Fruit fly (Drosophila melanogaster) whole organism, embryonic: ENCODE results near the gene CG43049.

ENCODE experiments used
- Abd-B ChIP-seq: fragments of 200-800 bp; sonication (Bioruptor generic); optimal IDR thresholded peaks from 2 replicates; lab custom pipeline; 2018; ENCODE audit warnings: missing biosample characterization, mild to moderate bottlenecking, missing genetic modification characterization, moderate library complexity
- B-H2 ChIP-seq: fragments of 200-800 bp; sonication (Bioruptor generic); optimal IDR thresholded peaks from 2 replicates; lab custom pipeline; 2018; ENCODE audit warnings: missing biosample characterization, mild to moderate bottlenecking, missing genetic modification characterization
- CG10321 ChIP-seq: fragments of 200-800 bp; sonication (Bioruptor generic); IDR thresholded peaks from 2 replicates; pipeline ENCODE4 v1.3.6; 2022; ENCODE audit warnings: missing biosample characterization, missing genetic modification characterization
- CG11456 ChIP-seq: fragments of 200-800 bp; sonication (Bioruptor generic); IDR thresholded peaks from 3 replicates; pipeline ENCODE4 v1.3.6; 2022; ENCODE audit warnings: missing biosample characterization, missing genetic modification characterization
- CG1233 ChIP-seq: fragments of 200-800 bp; sonication (Bioruptor generic); optimal IDR thresholded peaks from 4 replicates; lab custom pipeline; 2018; ENCODE audit warnings: missing biosample characterization, mild to moderate bottlenecking, missing genetic modification characterization
- CG14050 ChIP-seq: fragments of 200-800 bp; sonication (Bioruptor generic); IDR thresholded peaks from 3 replicates; pipeline ENCODE4 v1.3.6; 2022; ENCODE audit warnings: missing biosample characterization, missing genetic modification characterization
- CG16863 ChIP-seq: fragments of 200-800 bp; sonication (Bioruptor generic); optimal IDR thresholded peaks from 3 replicates; lab custom pipeline; 2016; ENCODE audit warnings: missing biosample characterization, missing genetic modification characterization
- CG17328 ChIP-seq: fragments of 200-800 bp; sonication (Bioruptor generic); IDR thresholded peaks from 2 replicates; pipeline ENCODE4 v1.3.6; 2022; ENCODE audit warnings: missing biosample characterization, missing genetic modification characterization
- CG17568 ChIP-seq: fragments of 200-800 bp; sonication (Bioruptor generic); optimal IDR thresholded peaks from 2 replicates; lab custom pipeline; 2018; ENCODE audit warnings: missing biosample characterization, mild to moderate bottlenecking, missing genetic modification characterization, moderate library complexity
- CG18619 ChIP-seq: fragments of 200-800 bp; sonication (Bioruptor generic); optimal IDR thresholded peaks from 3 replicates; lab custom pipeline; 2017; ENCODE audit warnings: missing biosample characterization, mild to moderate bottlenecking, missing genetic modification characterization
- CG2889 ChIP-seq: fragments of 200-800 bp; sonication (Bioruptor generic); IDR thresholded peaks from 3 replicates; pipeline ENCODE4 v1.3.6; 2022; ENCODE audit warnings: missing biosample characterization, missing genetic modification characterization
- CG3281 ChIP-seq: fragments of 200-800 bp; sonication (Bioruptor generic); optimal IDR thresholded peaks from 3 replicates; lab custom pipeline; 2017; ENCODE audit warnings: missing biosample characterization, mild to moderate bottlenecking, missing genetic modification characterization
- CG33213 ChIP-seq: fragments of 200-800 bp; sonication (Bioruptor generic); optimal IDR thresholded peaks from 3 replicates; lab custom pipeline; 2016; ENCODE audit warnings: missing biosample characterization, missing genetic modification characterization
- CG4282 ChIP-seq: fragments of 200-800 bp; sonication (Bioruptor generic); optimal IDR thresholded peaks from 2 replicates; lab custom pipeline; 2016; ENCODE audit warnings: missing biosample characterization, missing genetic modification characterization
- CG4820 ChIP-seq: fragments of 200-800 bp; sonication (Bioruptor generic); optimal IDR thresholded peaks from 3 replicates; lab custom pipeline; 2016; ENCODE audit warnings: missing biosample characterization, missing genetic modification characterization
- CG4854 ChIP-seq: fragments of 200-800 bp; sonication (Bioruptor generic); optimal IDR thresholded peaks from 2 replicates; lab custom pipeline; 2016; ENCODE audit warnings: missing biosample characterization, missing genetic modification characterization, inconsistent platforms
- CG6765 ChIP-seq: fragments of 200-800 bp; sonication (Bioruptor generic); optimal IDR thresholded peaks from 3 replicates; lab custom pipeline; 2017; ENCODE audit warnings: missing biosample characterization, mild to moderate bottlenecking, missing genetic modification characterization
- CG6813 ChIP-seq: fragments of 200-800 bp; sonication (Bioruptor generic); optimal IDR thresholded peaks from 2 replicates; lab custom pipeline; 2017; ENCODE audit warnings: missing biosample characterization, missing genetic modification characterization, mild to moderate bottlenecking, moderate library complexity, missing genetic modification reagents
- CG7372 ChIP-seq: fragments of 200-800 bp; sonication (Bioruptor generic); IDR thresholded peaks from 2 replicates; pipeline ENCODE4 v1.3.6; 2022; ENCODE audit warnings: missing biosample characterization, missing genetic modification characterization
- CG7556 ChIP-seq: fragments of 200-800 bp; sonication (Bioruptor generic); optimal IDR thresholded peaks from 2 replicates; lab custom pipeline; 2017; ENCODE audit warnings: missing biosample characterization, mild to moderate bottlenecking, missing genetic modification characterization
- CG7745 ChIP-seq: fragments of 200-800 bp; sonication (Bioruptor generic); optimal IDR thresholded peaks from 2 replicates; lab custom pipeline; 2018; ENCODE audit warnings: missing biosample characterization, mild to moderate bottlenecking, missing genetic modification characterization, moderate library complexity
- CG9215 ChIP-seq: fragments of 200-800 bp; sonication (Bioruptor generic); IDR thresholded peaks from 2 replicates; pipeline ENCODE4 v1.3.6; 2022; ENCODE audit warnings: missing biosample characterization, missing genetic modification characterization
- CG9437 ChIP-seq: fragments of 200-800 bp; sonication (Bioruptor generic); optimal IDR thresholded peaks from 2 replicates; lab custom pipeline; 2018; ENCODE audit warnings: missing biosample characterization, mild to moderate bottlenecking, missing genetic modification characterization
- CG9876 ChIP-seq: fragments of 200-800 bp; sonication (Bioruptor generic); optimal IDR thresholded peaks from 2 replicates; lab custom pipeline; 2016; ENCODE audit warnings: missing biosample characterization, missing genetic modification characterization
- Dref ChIP-seq: fragments of 200-800 bp; sonication (Bioruptor generic); IDR thresholded peaks from 2 replicates; pipeline ENCODE4 v1.3.6; 2022; ENCODE audit warnings: missing biosample characterization, missing genetic modification characterization
- Eip74EF ChIP-seq, 2 experiments: fragments of 200-800 bp in 1 of 2; fragments of >200 bp in 1 of 2; sonication (Bioruptor generic) in 1 of 2; optimal IDR thresholded peaks; 2 replicates each; lab custom pipeline; 2017 to 2019; ENCODE audit warnings: missing biosample characterization in 2 of 2, missing genetic modification characterization in 2 of 2, mild to moderate bottlenecking in 1 of 2, moderate library complexity in 1 of 2
- Gsc ChIP-seq: fragments of 200-800 bp; sonication (Bioruptor generic); IDR thresholded peaks from 2 replicates; pipeline ENCODE4 v1.3.6; 2022; ENCODE audit warnings: missing biosample characterization, missing genetic modification characterization
- H2.0 ChIP-seq: fragments of 200-800 bp; sonication (Bioruptor generic); IDR thresholded peaks from 2 replicates; pipeline ENCODE4 v1.3.6; 2022; ENCODE audit warnings: missing biosample characterization, missing genetic modification characterization
- Hr51 ChIP-seq, 2 experiments: fragments of 200-800 bp; sonication (Bioruptor generic); optimal IDR thresholded peaks; 2 replicates in 1 of 2; 3 replicates in 1 of 2; lab custom pipeline; 2016 to 2018; ENCODE audit warnings: missing biosample characterization in 2 of 2, missing genetic modification characterization in 2 of 2, mild to moderate bottlenecking in 1 of 2, moderate library complexity in 1 of 2
- Med ChIP-seq: fragments of 200-800 bp; sonication (Bioruptor generic); peaks from one replicate; lab custom pipeline; 2016; ENCODE audit warnings: missing biosample characterization, missing genetic modification characterization, mild to moderate bottlenecking, inconsistent platforms, moderate library complexity
- Meics ChIP-seq: fragments of 200-800 bp; sonication (Bioruptor generic); optimal IDR thresholded peaks from 2 replicates; lab custom pipeline; 2017; ENCODE audit warnings: missing biosample characterization, mild to moderate bottlenecking, missing genetic modification characterization
- Neu2 ChIP-seq: fragments of 200-800 bp; sonication (Bioruptor generic); optimal IDR thresholded peaks from 3 replicates; lab custom pipeline; 2016; ENCODE audit warnings: missing biosample characterization, missing genetic modification characterization, borderline replicate concordance
- Nf-YB ChIP-seq: fragments of 200-800 bp; sonication (Bioruptor generic); optimal IDR thresholded peaks from 3 replicates; lab custom pipeline; 2019; ENCODE audit warnings: missing biosample characterization, mild to moderate bottlenecking, missing genetic modification characterization, moderate library complexity
- Ssrp ChIP-seq: fragments of 200-800 bp; sonication (Bioruptor generic); optimal IDR thresholded peaks from 2 replicates; lab custom pipeline; 2018; ENCODE audit warnings: missing biosample characterization, mild to moderate bottlenecking, missing genetic modification characterization, moderate library complexity
- aop ChIP-seq: fragments of 200-800 bp; sonication (Bioruptor generic); IDR thresholded peaks from 2 replicates; pipeline ENCODE4 v1.3.6; 2022; ENCODE audit warnings: missing biosample characterization, missing genetic modification characterization
- cas ChIP-seq: fragments of 200-800 bp; sonication (Bioruptor generic); IDR thresholded peaks from 2 replicates; pipeline ENCODE4 v1.3.6; 2022; ENCODE audit warnings: missing biosample characterization, missing genetic modification characterization
- dmrt11E ChIP-seq: fragments of 200-800 bp; sonication (Bioruptor generic); optimal IDR thresholded peaks from 3 replicates; lab custom pipeline; 2018; ENCODE audit warnings: missing biosample characterization, mild to moderate bottlenecking, missing genetic modification characterization, moderate library complexity
- eve ChIP-seq, 2 experiments: fragments of >200 bp; optimal IDR thresholded peaks; 2 replicates each; lab custom pipeline; 2017; ENCODE audit warnings: missing biosample characterization in 2 of 2, missing genetic modification characterization in 2 of 2
- fd64A ChIP-seq: fragments of 200-800 bp; sonication (Bioruptor generic); optimal IDR thresholded peaks from 3 replicates; lab custom pipeline; 2018; ENCODE audit warnings: missing biosample characterization, mild to moderate bottlenecking, missing genetic modification characterization
- gem ChIP-seq: fragments of 200-800 bp; sonication (Bioruptor generic); optimal IDR thresholded peaks from 2 replicates; lab custom pipeline; 2019; ENCODE audit warnings: missing biosample characterization, mild to moderate bottlenecking, missing genetic modification characterization, moderate library complexity
- kay ChIP-seq: fragments of 200-800 bp; sonication (Bioruptor generic); optimal IDR thresholded peaks from 2 replicates; lab custom pipeline; 2016; ENCODE audit warnings: missing biosample characterization, missing genetic modification characterization
- knrl ChIP-seq: fragments of 200-800 bp; sonication (Bioruptor generic); IDR thresholded peaks from 3 replicates; pipeline ENCODE4 v1.3.6; 2022; ENCODE audit warnings: missing biosample characterization, missing genetic modification characterization; ENCODE audit not compliant: partially characterized antibody
- maf-S ChIP-seq: fragments of 200-800 bp; sonication (Bioruptor generic); optimal IDR thresholded peaks from 2 replicates; lab custom pipeline; 2016; ENCODE audit warnings: missing biosample characterization, missing genetic modification characterization
- salm ChIP-seq: fragments of 200-800 bp; sonication (Bioruptor generic); optimal IDR thresholded peaks from 2 replicates; lab custom pipeline; 2018; ENCODE audit warnings: missing biosample characterization, mild to moderate bottlenecking, missing genetic modification characterization
- schlank ChIP-seq: fragments of 200-800 bp; sonication (Bioruptor generic); optimal IDR thresholded peaks from 2 replicates; lab custom pipeline; 2018; ENCODE audit warnings: missing biosample characterization, mild to moderate bottlenecking, missing genetic modification characterization
- slbo ChIP-seq: fragments of 200-800 bp; sonication (Bioruptor generic); IDR thresholded peaks from 2 replicates; pipeline ENCODE4 v1.3.6; 2022; ENCODE audit warnings: missing biosample characterization, missing genetic modification characterization
- wor ChIP-seq: fragments of 200-800 bp; sonication (Bioruptor generic); IDR thresholded peaks from 2 replicates; pipeline ENCODE4 v1.3.6; 2022; ENCODE audit warnings: missing biosample characterization, missing genetic modification characterization
- z ChIP-seq: fragments of 200-800 bp; sonication (Bioruptor generic); IDR thresholded peaks from 3 replicates; pipeline ENCODE4 v1.3.6; 2022; ENCODE audit warnings: missing biosample characterization, missing genetic modification characterization

Gene CG43049

DNA sequence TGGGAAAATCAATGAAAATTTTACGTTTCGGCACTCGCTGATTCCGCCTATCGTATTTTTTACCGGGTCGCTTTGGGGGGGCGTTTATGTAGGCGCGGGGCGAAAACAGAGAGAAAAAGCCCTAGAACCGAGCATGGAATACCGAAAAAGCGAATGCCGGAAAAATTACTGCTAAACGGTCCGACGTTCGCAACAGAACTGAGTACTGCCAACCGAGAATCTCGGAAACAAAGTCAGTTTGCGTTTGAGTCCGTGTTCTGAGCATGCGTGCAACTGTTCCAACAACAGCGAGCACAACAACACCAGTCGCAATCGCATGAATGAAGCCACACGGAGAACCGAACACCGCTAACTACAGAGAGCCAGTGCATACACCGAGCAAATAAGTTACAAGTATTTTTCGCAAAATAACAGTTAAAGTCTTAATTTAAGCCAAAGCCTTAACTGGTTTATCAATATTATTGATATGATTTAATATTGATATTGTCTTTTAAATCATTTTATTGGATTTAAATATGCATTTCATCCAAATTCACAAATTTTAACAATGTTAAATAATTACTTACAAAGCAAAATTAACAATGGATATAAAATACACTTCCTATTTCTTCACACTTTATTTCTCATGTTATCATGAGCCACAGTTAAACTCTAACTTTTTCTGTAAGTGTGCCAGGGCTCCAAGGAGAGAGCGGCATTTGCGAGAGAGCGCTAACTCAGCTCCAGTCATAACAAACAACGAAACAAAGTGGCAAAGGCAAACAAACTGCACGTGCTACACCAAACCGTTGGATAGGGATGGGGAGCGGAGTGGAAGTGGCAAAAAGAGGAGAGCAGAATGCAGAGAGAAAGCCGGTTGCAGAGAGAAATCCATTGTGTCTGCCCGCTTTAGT, 34.4 kb upstream of the CG43049 start, which contains the start of gene CG3961 (continued):
- TF ChIP-seq CG9215 (GFP tag; lab: Robert Waterston, UW): peak; percentile 91
- peak; percentile 97 for TF ChIP-seq Abd-B
- TF ChIP-seq z (GFP tag; lab: Robert Waterston, UW): 0 out of 3 replicates have a peak, but pooled peaks have one; percentile 10
- peak; percentile 92 for TF ChIP-seq CG6765 (GFP tag; lab: Kevin White, UChicago)
- TF ChIP-seq CG7372 (GFP tag; lab: Robert Waterston, UW): peak; percentile 89
- peak; percentile 95 for TF ChIP-seq CG3281 (GFP tag; lab: Kevin White, UChicago)
- peak; percentile 98 for TF ChIP-seq CG18619 (GFP tag; lab: Kevin White, UChicago)
- no peak for TF ChIP-seq aop (GFP tag; lab: Robert Waterston, UW)
- peak; percentile 97 for TF ChIP-seq salm
- TF ChIP-seq CG7556 (GFP tag; lab: Kevin White, UChicago): peak; percentile 100
- TF ChIP-seq gem: peak; percentile 99
- TF ChIP-seq CG17568 (GFP tag; lab: Kevin White, UChicago): peak; percentile 92
- TF ChIP-seq slbo (GFP tag; lab: Robert Waterston, UW): peak; percentile 88
- TF ChIP-seq B-H2 (GFP tag; lab: Kevin White, UChicago): peak; percentile 80
- peak; percentile 97 for TF ChIP-seq CG9437 (GFP tag; lab: Kevin White, UChicago)
- TF ChIP-seq CG10321 (GFP tag; lab: Robert Waterston, UW): peak; percentile 61
- TF ChIP-seq dmrt11E (tag; lab: Kevin White, UChicago): peak; percentile 98
- TF ChIP-seq CG4854: peak; percentile 84
- TF ChIP-seq Gsc: no peak
- peak; percentile 91 to 99 for TF ChIP-seq Hr51 (GFP tag; optimal IDR thresholded peaks at IDR 0.05; lab: Kevin White, UChicago)
- peak; percentile 58 to 100 for TF ChIP-seq eve (GFP tag; optimal IDR thresholded peaks at IDR 0.05; lab: Kevin White, UChicago)
- no peak for TF ChIP-seq Dref (GFP tag; lab: Robert Waterston, UW)
- peak; percentile 83 for TF ChIP-seq CG14050 (GFP tag; lab: Robert Waterston, UW)
- TF ChIP-seq CG4820 (GFP tag; lab: Kevin White, UChicago): peak; percentile 98
- peak; percentile 95 for TF ChIP-seq wor (GFP tag; lab: Robert Waterston, UW)
- peak; percentile 90 for TF ChIP-seq fd64A
- TF ChIP-seq CG2889 (GFP tag; lab: Robert Waterston, UW): peak; percentile 72; the same call in 2 of the 3 replicates
- TF ChIP-seq H2.0 (GFP tag; lab: Robert Waterston, UW): peak; percentile 88
- TF ChIP-seq cas (GFP tag; lab: Robert Waterston, UW): 0 out of 2 replicates have a peak, but pooled peaks have one; percentile 6
- TF ChIP-seq Neu2: no peak
- peak; percentile 57 for TF ChIP-seq CG9876 (GFP tag; lab: Kevin White, UChicago)
- no peak for TF ChIP-seq knrl (GFP tag; lab: Robert Waterston, UW)
- TF ChIP-seq CG17328 (GFP tag; lab: Robert Waterston, UW): peak; percentile 92
- TF ChIP-seq Eip74EF (GFP tag; optimal IDR thresholded peaks at IDR 0.05; lab: Kevin White, UChicago): peak in 1 of 2 experiments; percentile 99
- TF ChIP-seq Med (GFP tag; lab: Kevin White, UChicago): peak; percentile 93
- peak; percentile 96 for TF ChIP-seq CG6813 (GFP tag; lab: Kevin White, UChicago)
- peak; percentile 90 for TF ChIP-seq CG16863
- no peak for TF ChIP-seq CG11456 (GFP tag; lab: Robert Waterston, UW)
- TF ChIP-seq CG4282: peak; percentile 2
- TF ChIP-seq CG33213: peak; percentile 55
- peak; percentile 79 for TF ChIP-seq maf-S
- TF ChIP-seq CG1233 (GFP tag; lab: Kevin White, UChicago): peak; percentile 97
- TF ChIP-seq CG7745 (tag; lab: Kevin White, UChicago): no peak
- TF ChIP-seq schlank (tag; lab: Kevin White, UChicago): peak; percentile 75
- peak; percentile 99 for TF ChIP-seq Ssrp (tag; lab: Kevin White, UChicago)
- TF ChIP-seq Nf-YB (GFP tag; lab: Kevin White, UChicago): peak; percentile 89
- peak; percentile 94 for TF ChIP-seq kay (GFP tag; lab: Kevin White, UChicago)
- TF ChIP-seq Meics (GFP tag; lab: Kevin White, UChicago): peak; percentile 95
